Worm (Caenorhabditis elegans) whole organism, L2 larva: ENCODE measurements around the gene B0001.3.

Experiments
- aly-2 ChIP-seq: fragments of 150-350 bp; optimal IDR thresholded peaks from 2 replicates; lab custom pipeline; 2014; ENCODE audit warnings: missing biosample characterization, missing genetic modification characterization
- elt-1 ChIP-seq: fragments of 150-350 bp; optimal IDR thresholded peaks from 2 replicates; lab custom pipeline; 2014; ENCODE audit warnings: missing biosample characterization, missing genetic modification characterization
- elt-3 ChIP-seq: sonication (generic microtip); optimal IDR thresholded peaks from 2 replicates; lab custom pipeline; 2017; ENCODE audit warnings: missing biosample characterization, missing genetic modification characterization
- fos-1 ChIP-seq: fragments of 150-350 bp; optimal IDR thresholded peaks from 2 replicates; lab custom pipeline; 2014; ENCODE audit warnings: missing biosample characterization, missing genetic modification characterization
- lin-13 ChIP-seq: fragments of 150-350 bp; optimal IDR thresholded peaks from 2 replicates; lab custom pipeline; 2014; ENCODE audit warnings: missing biosample characterization, missing genetic modification reagents, missing genetic modification characterization
- nhr-6 ChIP-seq: fragments of 150-350 bp; optimal IDR thresholded peaks from 2 replicates; lab custom pipeline; 2014; ENCODE audit warnings: missing biosample characterization, missing genetic modification characterization

ce11 chrIV:12124314-12125084 lies 21.0 kb downstream of the B0001.3 start, which contains the start of gene dhhc-6:
- TF ChIP-seq aly-2 (no peak), elt-3 (tag; lab: Kevin White, UChicago) (no peak), nhr-6 (tag; lab: Kevin White, UChicago) (no peak), elt-1 (tag; lab: Kevin White, UChicago) (no peak), fos-1 (tag; lab: Kevin White, UChicago) (no peak), lin-13 (no peak)
